Fruit fly (Drosophila melanogaster): Measurements from ENCODE around the gene Cyp4d2.

Cyp4d2 gene

DNA sequence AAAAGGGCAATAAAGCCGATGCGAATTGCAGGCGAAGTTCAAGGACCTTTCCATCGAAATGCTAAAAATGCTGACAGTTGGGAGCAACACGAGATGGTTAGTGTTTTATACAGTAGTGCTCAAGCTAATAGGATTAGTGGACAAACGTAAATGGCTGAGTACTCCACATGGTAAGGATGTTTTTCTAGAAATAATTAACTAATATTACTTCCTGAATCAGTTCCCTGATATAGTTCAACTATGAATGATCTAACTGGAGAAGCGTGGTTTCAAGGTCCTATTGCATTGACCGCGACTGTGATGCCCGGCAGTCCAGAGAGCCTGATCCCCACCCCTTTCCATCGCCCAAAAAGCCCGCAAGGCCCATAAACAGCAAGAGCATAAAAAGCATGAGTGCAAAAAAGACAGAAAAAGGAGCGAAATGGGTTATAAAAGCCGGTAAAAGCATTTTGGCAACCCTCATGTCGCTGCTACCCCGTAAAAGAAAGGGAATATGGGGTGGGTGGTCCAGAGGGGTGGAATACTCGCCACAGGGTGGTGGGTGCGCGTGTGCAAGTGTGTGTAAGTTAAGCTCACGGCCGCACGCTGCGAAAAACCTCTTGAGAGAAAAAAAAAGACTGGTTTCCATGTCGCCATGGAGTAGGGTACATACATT lies 41.5 kb upstream of the Cyp4d2 start (continued):
- TF ChIP-seq HLHmδ (GFP tag; optimal IDR thresholded peaks at IDR 0.05) (no peak), CG1832 (GFP tag; optimal IDR thresholded peaks at IDR 0.05) (no peak), scrt (GFP tag; optimal IDR thresholded peaks at IDR 0.05) (peak; percentile 65), H15 (GFP tag; IDR thresholded peaks at IDR 0.05) (peak; percentile 61), CG5245 (GFP tag; optimal IDR thresholded peaks at IDR 0.05) (peak; percentile 45), slou (GFP tag; optimal IDR thresholded peaks at IDR 0.05) (peak; percentile 31), sima (GFP tag; optimal IDR thresholded peaks at IDR 0.05) (peak; percentile 59), Stat92E (GFP tag; optimal IDR thresholded peaks at IDR 0.05) (no peak), Gug (GFP tag; IDR thresholded peaks at IDR 0.05) (peak; percentile 24; the same call in 1 of the 4 replicates), psq (GFP tag; optimal IDR thresholded peaks at IDR 0.05) (no peak), CG7745 (tag; optimal IDR thresholded peaks at IDR 0.05) (no peak), Nf-YA (GFP tag; IDR thresholded peaks at IDR 0.05) (no peak), Bdp1 (GFP tag; optimal IDR thresholded peaks at IDR 0.05) (no peak), CoRest (tag; optimal IDR thresholded peaks at IDR 0.05) (peak; percentile 68), ase (GFP tag; IDR thresholded peaks at IDR 0.05) (0 out of 3 replicates have a peak, but pooled peaks have one; percentile 44), sens (GFP tag) (peak; percentile 96), Abd-B (GFP tag; optimal IDR thresholded peaks at IDR 0.05) (peak; percentile 45), luna (GFP tag; optimal IDR thresholded peaks at IDR 0.05) (peak; percentile 27), kah (GFP tag; optimal IDR thresholded peaks at IDR 0.05) (peak; percentile 32), Fer2 (tag; optimal IDR thresholded peaks at IDR 0.05) (no peak), Xbp1 (GFP tag; optimal IDR thresholded peaks at IDR 0.05) (peak; percentile 68), CTCF (GFP tag; optimal IDR thresholded peaks at IDR 0.05) (no peak), da (GFP tag; optimal IDR thresholded peaks at IDR 0.05) (no peak), CG9215 (GFP tag; IDR thresholded peaks at IDR 0.05) (no peak; the same call in 1 of the 2 replicates), CG12219 (GFP tag; optimal IDR thresholded peaks at IDR 0.05) (peak; percentile 75), CG9876 (GFP tag; optimal IDR thresholded peaks at IDR 0.05) (no peak), CG2120 (GFP tag; optimal IDR thresholded peaks at IDR 0.05) (peak; percentile 66), Med (GFP tag) (peak; percentile 90), Atf3 (GFP tag; optimal IDR thresholded peaks at IDR 0.05) (peak; percentile 12), CG15011 (GFP tag; optimal IDR thresholded peaks at IDR 0.05) (peak; percentile 49), CG34224 (GFP tag; IDR thresholded peaks at IDR 0.05; ENCODE audit: partially characterized antibody) (no peak), pb (GFP tag; optimal IDR thresholded peaks at IDR 0.05) (no peak), CG3995 (GFP tag; optimal IDR thresholded peaks at IDR 0.05) (no peak), Blimp-1 (GFP tag; optimal IDR thresholded peaks at IDR 0.05) (peak; percentile 75), bsh (GFP tag; optimal IDR thresholded peaks at IDR 0.05) (peak; percentile 53 to 85), CG1603 (tag; optimal IDR thresholded peaks at IDR 0.05) (peak; percentile 86), CG9932 (GFP tag; IDR thresholded peaks at IDR 0.05) (0 out of 2 replicates have a peak, but pooled peaks have one; percentile 15), mld (GFP tag; IDR thresholded peaks at IDR 0.05; ENCODE audit: partially characterized antibody) (no peak), CG12104 (GFP tag; optimal IDR thresholded peaks at IDR 0.05) (peak; percentile 22), crp (GFP tag; optimal IDR thresholded peaks at IDR 0.05) (no peak), ERR (GFP tag; optimal IDR thresholded peaks at IDR 0.05) (peak; percentile 32), CG4424 (GFP tag; optimal IDR thresholded peaks at IDR 0.05) (peak; percentile 65), prd (optimal IDR thresholded peaks at IDR 0.05) (no peak), prd (GFP tag; IDR thresholded peaks at IDR 0.05) (peak; percentile 78), CG8765 (GFP tag; IDR thresholded peaks at IDR 0.05) (0 out of 2 replicates have a peak, but pooled peaks have one; percentile 60), trem (tag; optimal IDR thresholded peaks at IDR 0.05) (peak; percentile 59), chn (GFP tag; optimal IDR thresholded peaks at IDR 0.05) (peak; percentile 72), CG30403 (GFP tag; optimal IDR thresholded peaks at IDR 0.05) (peak; percentile 69), CG13287 (GFP tag; IDR thresholded peaks at IDR 0.05; ENCODE audit: partially characterized antibody) (no peak), NC2β (GFP tag; optimal IDR thresholded peaks at IDR 0.05) (peak; percentile 62)

All from whole organism, embryonic.